Worm (Caenorhabditis elegans): ENCODE results near the gene F53B2.5.

ce11 chrIV:12498238-12498637 is 32.7 kb downstream of the F53B2.5 start, which contains the start of gene sru-19:
- no peak for TF ChIP-seq hnd-1 (tag; optimal IDR thresholded peaks at IDR 0.05)
- no peak for TF ChIP-seq ceh-36 (tag; optimal IDR thresholded peaks at IDR 0.05)
- TF ChIP-seq flt-1 (GFP tag; IDR thresholded peaks at IDR 0.05), result no peak
- TF ChIP-seq tbx-11 (GFP tag; IDR thresholded peaks at IDR 0.05), result no peak
- no peak for TF ChIP-seq ets-7 (tag; optimal IDR thresholded peaks at IDR 0.05)
- TF ChIP-seq ceh-13 (GFP tag; optimal IDR thresholded peaks at IDR 0.05), result no peak
- no peak for TF ChIP-seq ama-1 (optimal IDR thresholded peaks at IDR 0.05)
- TF ChIP-seq hmg-4 (GFP tag; optimal IDR thresholded peaks at IDR 0.05), result no peak
- TF ChIP-seq hmbx-1 (tag; optimal IDR thresholded peaks at IDR 0.05), result no peak
- TF ChIP-seq tbx-37 (GFP tag; conservative IDR thresholded peaks at IDR 0.05), result no peak
- no peak for TF ChIP-seq tra-4 (tag; optimal IDR thresholded peaks at IDR 0.05)
